Worm (Caenorhabditis elegans): ENCODE data around the gene pmp-2.

The pmp-2 gene

ce11 chrII:6834582-6835058 lies 53.0 kb downstream of the pmp-2 start, which contains the start of gene egl-27:
Gene egl-27 (plus strand): TSS chrII:6835008.
- peak; percentile 20; the same call in 1 of the 2 replicates for TF ChIP-seq ZK337.2 (GFP tag; IDR thresholded peaks at IDR 0.05)
- peak; percentile 57 for TF ChIP-seq set-16 (GFP tag; IDR thresholded peaks at IDR 0.05)
- TF ChIP-seq pha-4 (GFP tag; IDR thresholded peaks at IDR 0.05) = no peak
- no peak for TF ChIP-seq pha-4 (tag; optimal IDR thresholded peaks at IDR 0.05)
- TF ChIP-seq lim-7 (GFP tag; IDR thresholded peaks at IDR 0.05) = 0 out of 2 replicates have a peak, but pooled peaks have one; percentile 46
- 0 out of 2 replicates have a peak, but pooled peaks have one; percentile 42 for TF ChIP-seq tra-1 (GFP tag; IDR thresholded peaks at IDR 0.05)
- peak; percentile 39 for TF ChIP-seq hlh-11 (tag; optimal IDR thresholded peaks at IDR 0.05)
- TF ChIP-seq mxl-3 (GFP tag; optimal IDR thresholded peaks at IDR 0.05) = peak; percentile 16
- peak; percentile 68 for TF ChIP-seq egl-43 (GFP tag; IDR thresholded peaks at IDR 0.05)
- peak in 1 of 2 experiments; percentile 52 for TF ChIP-seq unc-62 (GFP tag; optimal IDR thresholded peaks at IDR 0.05 in 1 of 2)
- TF ChIP-seq unc-62 (tag; optimal IDR thresholded peaks at IDR 0.05) = no peak
- TF ChIP-seq aly-2 (tag; optimal IDR thresholded peaks at IDR 0.05) = no peak
- TF ChIP-seq nhr-28 (tag; optimal IDR thresholded peaks at IDR 0.05) = peak; percentile 21
- 0 out of 2 replicates have a peak, but pooled peaks have one; percentile 44 for TF ChIP-seq hmg-1.1 (GFP tag; IDR thresholded peaks at IDR 0.05)
- TF ChIP-seq daf-8 (GFP tag; IDR thresholded peaks at IDR 0.05) = no peak

Measured in whole organism, L4 larva.